Fruit fly (Drosophila melanogaster) whole organism: ENCODE results near the gene CG1951.

Experiments used
- CG8478 ChIP-seq: fragments of >200 bp; optimal IDR thresholded peaks from 2 replicates; lab custom pipeline; 2018; ENCODE audit warnings: inconsistent platforms
- Dll ChIP-seq: fragments of >200 bp; optimal IDR thresholded peaks from 2 replicates; lab custom pipeline; 2017
- EcR ChIP-seq, 2 experiments: fragments of >200 bp; optimal IDR thresholded peaks; 2 replicates each; lab custom pipeline; 2017; ENCODE audit warnings: missing biosample characterization in 2 of 2, missing genetic modification characterization in 2 of 2, missing genetic modification reagents in 2 of 2
- pan ChIP-seq: fragments of >200 bp; optimal IDR thresholded peaks from 2 replicates; lab custom pipeline; 2017
- psq ChIP-seq: fragments of >200 bp; optimal IDR thresholded peaks from 2 replicates; lab custom pipeline; 2017

DNA sequence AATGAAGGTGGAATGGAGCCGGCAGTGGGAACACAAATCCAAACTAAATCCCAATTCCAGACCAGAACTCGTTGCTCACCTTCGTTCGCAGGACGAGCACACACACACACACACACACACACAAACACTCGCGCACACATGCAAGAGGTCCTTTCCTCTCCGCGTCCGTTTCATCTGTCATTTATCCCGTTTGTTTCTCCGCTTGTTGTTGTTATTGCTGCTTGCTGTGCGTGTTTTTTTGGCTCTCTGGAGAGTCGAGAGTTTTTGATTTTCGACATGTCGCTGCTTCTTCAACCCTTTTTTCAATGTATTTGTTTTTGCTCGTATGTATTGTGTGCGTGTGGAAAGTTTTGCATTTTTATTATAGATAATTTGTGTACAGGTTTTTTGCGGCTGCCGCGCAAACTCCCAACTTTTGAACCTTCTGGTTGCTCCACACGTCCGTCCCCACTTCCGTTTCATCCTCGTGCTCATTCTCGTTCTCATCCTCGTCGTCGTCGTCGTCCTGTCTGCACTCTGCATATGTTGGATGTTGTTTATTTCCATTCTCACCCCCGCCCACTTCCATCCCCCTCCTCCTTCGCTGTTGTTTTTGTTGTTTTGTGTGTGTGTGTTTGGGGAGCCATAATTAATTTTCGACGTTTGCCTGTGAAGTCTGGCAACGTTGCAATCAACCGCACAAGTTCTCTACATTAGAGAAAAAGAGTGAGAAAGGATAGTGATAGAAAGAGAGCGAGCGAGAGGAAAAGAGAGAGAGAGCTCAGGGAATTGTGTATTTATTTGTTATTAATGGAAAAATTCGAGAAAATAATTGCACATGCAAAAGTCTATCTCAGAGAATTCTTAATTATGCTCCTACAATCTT is 42.4 kb downstream of the CG1951 start:
- no peak for TF ChIP-seq psq
- TF ChIP-seq CG8478 (lab: Kevin White, UChicago): no peak
- no peak for TF ChIP-seq pan (lab: Kevin White, UChicago)
- no peak for TF ChIP-seq EcR (GFP tag; optimal IDR thresholded peaks at IDR 0.05; lab: Kevin White, UChicago)
- no peak for TF ChIP-seq Dll (lab: Kevin White, UChicago)
